Fruit fly (Drosophila melanogaster): ENCODE measurements around the gene CG6583.

- TF ChIP-seq Hr38 (GFP tag; optimal IDR thresholded peaks at IDR 0.05) (no peak), achi (GFP tag; optimal IDR thresholded peaks at IDR 0.05) (no peak), CG6163 (GFP tag; IDR thresholded peaks at IDR 0.05) (no peak), Ets96B (tag; optimal IDR thresholded peaks at IDR 0.05) (no peak), dac (GFP tag; optimal IDR thresholded peaks at IDR 0.05) (no peak), fd85E (GFP tag; optimal IDR thresholded peaks at IDR 0.05) (no peak), fkh (GFP tag; optimal IDR thresholded peaks at IDR 0.05) (no peak), net (GFP tag; optimal IDR thresholded peaks at IDR 0.05) (no peak), Eip78C (GFP tag) (no peak)
These were observed 2.2 kb upstream of the CG6583 start, which contains the start of gene bru1 for dm6 chr2L:12174493-12175129.
